Worm (Caenorhabditis elegans): Measurements from ENCODE around the gene srd-20.
"Not testable (repeated sequence)": the region's sequence is repeated elsewhere in the genome, so short reads cannot be mapped to it uniquely, and the experiment has no call there.

The srd-20 gene

DNA sequence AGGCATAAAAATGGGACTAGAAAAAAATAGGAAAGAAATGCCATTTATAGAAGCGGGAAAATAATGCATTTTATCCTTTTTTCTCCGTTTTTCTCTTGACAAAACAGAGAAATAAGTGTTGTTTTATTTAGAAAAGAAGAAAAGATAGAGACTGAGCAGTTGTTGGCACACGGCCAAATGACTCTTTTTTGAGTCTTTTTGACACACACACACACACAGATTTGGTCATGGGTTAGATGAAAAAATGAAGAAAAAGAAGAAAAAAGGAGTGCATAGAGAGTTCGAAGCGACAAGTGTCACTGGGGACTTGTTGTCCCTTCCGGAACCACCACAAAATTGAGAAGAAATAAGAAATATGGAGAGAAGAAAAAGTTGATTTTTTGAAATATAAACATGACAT, 21.9 kb upstream of the srd-20 start:
- TF ChIP-seq skn-1 (tag; optimal IDR thresholded peaks at IDR 0.05) (no peak), pha-4 (tag; optimal IDR thresholded peaks at IDR 0.05) (no peak), lin-15B (tag; optimal IDR thresholded peaks at IDR 0.05) (no peak), zag-1 (tag; optimal IDR thresholded peaks at IDR 0.05) (no peak), ztf-11 (tag; optimal IDR thresholded peaks at IDR 0.05) (no peak), tbx-2 (tag; optimal IDR thresholded peaks at IDR 0.05) (no peak), nfya-1 (tag; optimal IDR thresholded peaks at IDR 0.05; ENCODE audit: insufficient read depth) (peak; percentile 33), mml-1 (tag; optimal IDR thresholded peaks at IDR 0.05) (no peak), nhr-12 (tag; optimal IDR thresholded peaks at IDR 0.05) (no peak), lin-39 (tag; optimal IDR thresholded peaks at IDR 0.05) (peak; percentile 72), elt-3 (tag; optimal IDR thresholded peaks at IDR 0.05) (no peak), hmg-11 (tag; optimal IDR thresholded peaks at IDR 0.05) (peak; percentile 22), unc-62 (GFP tag; optimal IDR thresholded peaks at IDR 0.05) (peak; percentile 13), pqm-1 (tag; optimal IDR thresholded peaks at IDR 0.05) (no peak), R02D3.7 (tag; optimal IDR thresholded peaks at IDR 0.05) (no peak), sea-2 (GFP tag; optimal IDR thresholded peaks at IDR 0.05) (no peak)

DNA sequence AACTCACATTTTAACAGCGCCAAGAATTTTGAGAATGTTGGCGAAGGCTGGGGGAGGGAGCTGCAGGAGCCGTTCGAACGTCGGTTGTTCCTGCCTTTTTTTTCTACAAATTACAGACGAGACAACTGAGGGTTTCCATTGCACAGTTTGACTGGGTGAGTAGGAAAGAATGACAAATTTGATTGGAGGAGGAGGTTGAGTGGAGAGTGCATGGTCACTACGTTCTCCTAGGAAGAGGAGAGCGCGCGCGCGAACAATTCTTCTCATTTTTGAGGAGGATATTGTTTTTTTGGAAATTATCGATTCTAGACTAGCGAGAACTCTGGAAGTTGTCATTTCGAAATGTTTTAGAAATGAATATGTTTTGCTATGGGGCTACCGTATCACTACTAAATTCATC, 20.7 kb upstream of the srd-20 start, which contains the start of gene dhs-17:
TSS of gene dhs-17 (minus strand) at position 101 of the 400 bp plus-strand sequence.
- TF ChIP-seq snpc-4 (tag; optimal IDR thresholded peaks at IDR 0.05): no peak
- TF ChIP-seq elt-2 (tag; optimal IDR thresholded peaks at IDR 0.05): no peak
- no peak for TF ChIP-seq nhr-237 (tag; optimal IDR thresholded peaks at IDR 0.05)
- TF ChIP-seq lin-15B (tag; optimal IDR thresholded peaks at IDR 0.05): no peak
- no peak for TF ChIP-seq ceh-28 (tag; optimal IDR thresholded peaks at IDR 0.05)
- no peak for TF ChIP-seq nhr-28 (tag; optimal IDR thresholded peaks at IDR 0.05)
- TF ChIP-seq ZK546.5 (tag; optimal IDR thresholded peaks at IDR 0.05): no peak
- no peak for TF ChIP-seq ceh-16 (tag; optimal IDR thresholded peaks at IDR 0.05)
- no peak for TF ChIP-seq fos-1 (tag; optimal IDR thresholded peaks at IDR 0.05)
- no peak for TF ChIP-seq lin-39 (tag; optimal IDR thresholded peaks at IDR 0.05)

DNA sequence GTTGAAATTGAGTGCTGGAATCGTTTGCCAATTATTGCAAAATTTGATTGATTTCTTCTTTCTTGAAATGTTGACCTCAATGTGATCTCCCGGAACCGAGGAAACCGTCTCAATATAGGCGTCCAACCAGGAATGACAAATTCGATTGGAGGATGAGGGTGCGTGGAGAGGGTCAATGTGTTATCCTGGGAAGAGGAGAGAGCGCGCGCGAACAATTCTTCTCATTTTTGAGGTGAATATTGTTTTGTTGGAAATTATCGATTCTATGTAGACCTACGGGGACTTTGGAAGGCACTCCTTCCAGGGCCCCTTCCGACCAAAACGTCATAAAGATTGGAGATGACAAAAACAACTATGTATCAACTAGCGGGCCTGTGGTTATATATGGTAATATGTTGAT, 18.8 kb upstream of the srd-20 start:
- TF ChIP-seq ceh-16 (tag; optimal IDR thresholded peaks at IDR 0.05) (no peak), fos-1 (tag; optimal IDR thresholded peaks at IDR 0.05) (no peak), nhr-76 (tag; optimal IDR thresholded peaks at IDR 0.05) (no peak), elt-1 (tag; optimal IDR thresholded peaks at IDR 0.05) (no peak), pqm-1 (tag; optimal IDR thresholded peaks at IDR 0.05) (no peak), R02D3.7 (tag; optimal IDR thresholded peaks at IDR 0.05) (no peak), ZK546.5 (tag; optimal IDR thresholded peaks at IDR 0.05) (no peak), ztf-11 (tag; optimal IDR thresholded peaks at IDR 0.05) (no peak), nhr-237 (tag; optimal IDR thresholded peaks at IDR 0.05) (no peak), jun-1 (tag; optimal IDR thresholded peaks at IDR 0.05) (no peak), nhr-28 (tag; optimal IDR thresholded peaks at IDR 0.05) (no peak), nhr-77 (tag; optimal IDR thresholded peaks at IDR 0.05) (no peak), ceh-28 (tag; optimal IDR thresholded peaks at IDR 0.05) (no peak), ceh-9 (tag; optimal IDR thresholded peaks at IDR 0.05) (no peak), eor-1 (tag; optimal IDR thresholded peaks at IDR 0.05) (no peak), fkh-2 (tag; optimal IDR thresholded peaks at IDR 0.05) (no peak), daf-12 (tag; optimal IDR thresholded peaks at IDR 0.05) (no peak), nhr-43 (tag; optimal IDR thresholded peaks at IDR 0.05; ENCODE audit: poor library complexity, severe bottlenecking) (no peak), snpc-4 (tag; optimal IDR thresholded peaks at IDR 0.05) (no peak)

DNA sequence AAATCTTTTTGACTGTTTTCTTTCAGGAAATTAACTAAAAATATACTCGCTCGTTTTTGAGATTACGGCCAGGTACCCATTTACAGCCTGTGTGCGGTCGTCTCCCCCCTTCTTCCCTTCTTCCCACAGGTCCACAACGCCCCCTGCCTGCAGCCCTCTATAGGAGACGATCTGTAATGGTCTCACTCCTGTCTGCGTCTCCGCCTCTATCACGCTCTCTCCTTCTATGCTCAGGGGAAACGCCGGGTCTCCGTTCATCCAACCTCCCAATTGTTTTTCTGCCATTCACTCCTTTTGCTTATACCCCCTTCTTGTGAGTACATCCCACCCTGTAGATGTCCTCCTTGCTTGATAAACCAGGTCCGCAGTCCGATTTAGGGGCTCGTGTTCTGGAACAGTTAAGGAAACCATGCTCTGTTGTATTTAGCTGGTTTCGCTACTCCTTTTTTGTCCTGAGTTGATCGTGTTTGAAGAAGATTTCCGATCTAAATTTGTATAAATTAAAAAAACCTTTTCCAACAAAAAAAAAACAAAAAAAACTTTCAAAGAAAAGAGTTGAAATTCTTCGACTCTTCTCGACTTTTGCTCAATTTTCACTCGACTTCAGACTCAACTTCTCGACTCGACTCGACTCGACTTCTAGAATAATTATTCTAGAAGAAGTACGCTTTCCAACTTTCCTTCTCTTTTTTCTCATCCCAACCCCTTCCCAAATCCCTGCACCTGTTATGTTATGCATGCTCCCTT, 16.8 kb upstream of the srd-20 start, which contains the start of gene F29G9.1:
TSS of gene F29G9.1 (plus strand) at position 697 of the 747 bp plus-strand sequence.
- TF ChIP-seq elt-1, hmg-11, nhr-25 (tag; optimal IDR thresholded peaks at IDR 0.05): not testable (repeated sequence)

DNA sequence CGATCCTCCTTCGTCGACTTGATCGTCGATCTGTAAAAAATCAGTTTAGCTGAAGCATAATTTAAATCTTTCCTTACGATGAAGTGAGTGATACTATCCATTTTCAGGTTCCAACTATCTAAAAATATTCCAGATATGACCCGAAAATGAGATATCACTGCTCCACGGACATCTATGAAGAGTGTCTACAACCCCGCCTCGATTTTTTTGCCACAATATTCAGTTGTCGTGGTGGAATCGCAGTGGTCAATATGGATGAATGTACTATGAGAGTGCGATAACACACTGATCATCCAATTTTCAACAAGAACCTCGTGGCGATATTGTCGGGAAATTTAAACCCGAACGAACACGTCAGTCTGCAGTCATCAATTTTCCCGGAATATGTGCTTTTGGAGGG, 14.0 kb upstream of the srd-20 start, which contains the start of gene R01B10.2:
TSS of gene R01B10.2 (minus strand) at position 101 of the 400 bp plus-strand sequence.
- no peak for TF ChIP-seq unc-39 (tag; optimal IDR thresholded peaks at IDR 0.05)
- TF ChIP-seq nhr-67 (tag; optimal IDR thresholded peaks at IDR 0.05): no peak
- no peak for TF ChIP-seq sea-2 (GFP tag; optimal IDR thresholded peaks at IDR 0.05)
- TF ChIP-seq ama-1 (optimal IDR thresholded peaks at IDR 0.05): no peak
- TF ChIP-seq mdl-1 (tag; optimal IDR thresholded peaks at IDR 0.05): no peak
- no peak for TF ChIP-seq nhr-76 (tag; optimal IDR thresholded peaks at IDR 0.05)
- no peak for TF ChIP-seq lin-15B (tag; optimal IDR thresholded peaks at IDR 0.05)
- no peak for TF ChIP-seq lsy-12 (tag; optimal IDR thresholded peaks at IDR 0.05)
- TF ChIP-seq jun-1 (tag; optimal IDR thresholded peaks at IDR 0.05): no peak
- no peak for TF ChIP-seq egl-27 (tag; optimal IDR thresholded peaks at IDR 0.05)
- no peak for TF ChIP-seq unc-62 (GFP tag; optimal IDR thresholded peaks at IDR 0.05)
- TF ChIP-seq fkh-10 (GFP tag; optimal IDR thresholded peaks at IDR 0.05): no peak
- TF ChIP-seq elt-3 (tag; optimal IDR thresholded peaks at IDR 0.05): no peak
- TF ChIP-seq nhr-23 (tag; optimal IDR thresholded peaks at IDR 0.05): no peak
- no peak for TF ChIP-seq pha-4 (tag; optimal IDR thresholded peaks at IDR 0.05)
